Fruit fly (Drosophila melanogaster): ENCODE results near the gene Lip1.

Gene Lip1

DNA sequence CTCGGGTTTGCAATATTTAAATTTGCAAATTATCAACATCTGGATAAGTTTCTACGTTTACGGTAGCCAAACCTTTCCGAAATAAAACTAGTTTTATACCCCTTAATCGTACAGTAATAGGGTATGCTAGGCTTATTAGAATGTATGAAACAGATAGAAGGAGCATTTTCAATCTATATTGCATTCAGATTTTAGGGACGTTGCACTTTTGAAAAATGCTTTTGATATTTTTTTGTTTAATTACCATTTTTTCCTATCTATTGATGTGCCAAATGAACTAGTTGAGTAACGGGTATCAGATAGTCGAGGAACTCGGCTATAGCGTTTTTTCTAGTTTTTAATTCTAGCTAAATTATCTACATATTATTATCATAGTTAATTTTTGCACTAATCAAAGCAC, 18.4 kb downstream of the Lip1 start (continued):
- no peak for TF ChIP-seq cg (GFP tag; optimal IDR thresholded peaks at IDR 0.05)
- no peak for TF ChIP-seq CTCF (GFP tag; optimal IDR thresholded peaks at IDR 0.05)
- no peak for TF ChIP-seq Hmx (GFP tag; optimal IDR thresholded peaks at IDR 0.05)
- no peak for TF ChIP-seq Antp (GFP tag; optimal IDR thresholded peaks at IDR 0.05)
- no peak for TF ChIP-seq CG14965 (GFP tag; optimal IDR thresholded peaks at IDR 0.05; ENCODE audit: borderline replicate concordance)
- no peak for TF ChIP-seq CG4328 (GFP tag; optimal IDR thresholded peaks at IDR 0.05)
- no peak for TF ChIP-seq CG18476 (GFP tag; optimal IDR thresholded peaks at IDR 0.05)
- no peak for TF ChIP-seq hth (optimal IDR thresholded peaks at IDR 0.05)
- no peak for TF ChIP-seq CG30020 (tag; optimal IDR thresholded peaks at IDR 0.05)
- TF ChIP-seq CG9437 (GFP tag; optimal IDR thresholded peaks at IDR 0.05), result no peak
- 0 out of 3 replicates have a peak, but pooled peaks have one; percentile 14 for TF ChIP-seq CG16813 (GFP tag; IDR thresholded peaks at IDR 0.05; ENCODE audit: partially characterized antibody)
- peak; percentile 4 for TF ChIP-seq bcd (GFP tag; optimal IDR thresholded peaks at IDR 0.05)
- TF ChIP-seq bbx (GFP tag; IDR thresholded peaks at IDR 0.05; ENCODE audit: partially characterized antibody), result no peak
- no peak for TF ChIP-seq CkIIα-i1 (GFP tag; IDR thresholded peaks at IDR 0.05)
- TF ChIP-seq CG7786 (GFP tag; optimal IDR thresholded peaks at IDR 0.05), result peak; percentile 10
- no peak for TF ChIP-seq run (tag; optimal IDR thresholded peaks at IDR 0.05)
- TF ChIP-seq Awh (GFP tag; IDR thresholded peaks at IDR 0.05), result no peak
- peak; percentile 23; the same call in 1 of the 2 replicates for TF ChIP-seq Xrp1 (GFP tag; IDR thresholded peaks at IDR 0.05)
- peak; percentile 22 for TF ChIP-seq gro (GFP tag; optimal IDR thresholded peaks at IDR 0.05)
- TF ChIP-seq row (GFP tag; IDR thresholded peaks at IDR 0.05), result peak; percentile 23; the same call in 1 of the 3 replicates
- peak; percentile 28; the same call in 1 of the 2 replicates for TF ChIP-seq slbo (GFP tag; IDR thresholded peaks at IDR 0.05)
- TF ChIP-seq Hsf (GFP tag; optimal IDR thresholded peaks at IDR 0.05), result peak; percentile 14
- no peak for TF ChIP-seq Doc2 (GFP tag; IDR thresholded peaks at IDR 0.05)
- TF ChIP-seq trh (GFP tag; optimal IDR thresholded peaks at IDR 0.05), result no peak
- no peak for TF ChIP-seq HLH54F (GFP tag; optimal IDR thresholded peaks at IDR 0.05)
- TF ChIP-seq CG2120 (GFP tag; optimal IDR thresholded peaks at IDR 0.05), result peak; percentile 56
- TF ChIP-seq zfh1 (GFP tag; IDR thresholded peaks at IDR 0.05), result no peak
- TF ChIP-seq gcm (GFP tag; optimal IDR thresholded peaks at IDR 0.05), result no peak
- TF ChIP-seq CG1832 (GFP tag; optimal IDR thresholded peaks at IDR 0.05), result no peak
- no peak for TF ChIP-seq CG1233 (GFP tag; optimal IDR thresholded peaks at IDR 0.05)
- TF ChIP-seq CG12769 (tag; optimal IDR thresholded peaks at IDR 0.05), result peak; percentile 4
- no peak for TF ChIP-seq en (GFP tag; optimal IDR thresholded peaks at IDR 0.05)
- no peak for TF ChIP-seq H2.0 (GFP tag; IDR thresholded peaks at IDR 0.05)
- no peak for TF ChIP-seq onecut (GFP tag; IDR thresholded peaks at IDR 0.05)
- TF ChIP-seq CG7357 (GFP tag; IDR thresholded peaks at IDR 0.05), result no peak
- no peak for TF ChIP-seq YL-1 (GFP tag; optimal IDR thresholded peaks at IDR 0.05)
- no peak for TF ChIP-seq CG18599 (GFP tag; optimal IDR thresholded peaks at IDR 0.05)
- TF ChIP-seq CG4730 (GFP tag; IDR thresholded peaks at IDR 0.05), result no peak

dm6 chr2L:10682197-10682596, 19.1 kb downstream of the Lip1 start:
- TF ChIP-seq Meics (GFP tag; optimal IDR thresholded peaks at IDR 0.05), result no peak
- TF ChIP-seq ssp (GFP tag; IDR thresholded peaks at IDR 0.05), result no peak
- TF ChIP-seq disco-r (GFP tag; optimal IDR thresholded peaks at IDR 0.05), result no peak
- TF ChIP-seq CG13894 (tag; optimal IDR thresholded peaks at IDR 0.05), result peak; percentile 8
- TF ChIP-seq CG18764 (GFP tag; optimal IDR thresholded peaks at IDR 0.05), result no peak
- TF ChIP-seq CG15696 (tag; optimal IDR thresholded peaks at IDR 0.05), result no peak
- TF ChIP-seq nau (GFP tag; optimal IDR thresholded peaks at IDR 0.05), result no peak
- no peak for TF ChIP-seq Lhr (GFP tag; optimal IDR thresholded peaks at IDR 0.05)
- TF ChIP-seq CG1233 (GFP tag; optimal IDR thresholded peaks at IDR 0.05), result no peak
- no peak for TF ChIP-seq CG13775 (GFP tag; optimal IDR thresholded peaks at IDR 0.05)
- no peak for TF ChIP-seq CG31441 (GFP tag; IDR thresholded peaks at IDR 0.05)
- TF ChIP-seq wor (GFP tag; IDR thresholded peaks at IDR 0.05), result no peak
- TF ChIP-seq stc (GFP tag; IDR thresholded peaks at IDR 0.05), result no peak
- TF ChIP-seq kay (GFP tag; optimal IDR thresholded peaks at IDR 0.05), result no peak
- TF ChIP-seq CG2889 (GFP tag; IDR thresholded peaks at IDR 0.05), result no peak
- TF ChIP-seq Dip3 (GFP tag; optimal IDR thresholded peaks at IDR 0.05), result no peak
- TF ChIP-seq CHES-1-like (GFP tag; optimal IDR thresholded peaks at IDR 0.05), result no peak
- no peak for TF ChIP-seq az2 (GFP tag; optimal IDR thresholded peaks at IDR 0.05)
- TF ChIP-seq tap (tag; optimal IDR thresholded peaks at IDR 0.05), result no peak
